Worm (Caenorhabditis elegans): ENCODE data around the gene sorf-2.
A peak's percentile ranks its signal among the peaks of the same experiment; 100 is the strongest.

The sorf-2 gene

ce11 chrIII:5308278-5308677 is 18.1 kb upstream of the sorf-2 start, which contains the start of gene mog-3 (continued):
- peak; percentile 20 for TF ChIP-seq ceh-28 (tag; optimal IDR thresholded peaks at IDR 0.05)
- TF ChIP-seq zag-1 (tag; optimal IDR thresholded peaks at IDR 0.05): no peak
- peak; percentile 91 for TF ChIP-seq dpl-1 (GFP tag; optimal IDR thresholded peaks at IDR 0.05)
- peak; percentile 65 for TF ChIP-seq ama-1 (optimal IDR thresholded peaks at IDR 0.05)
- peak; percentile 62; the same call in 1 of the 2 replicates for TF ChIP-seq ZK337.2 (GFP tag; IDR thresholded peaks at IDR 0.05)
- peak in 1 of 2 experiments; percentile 74 for TF ChIP-seq lsy-2 (tag; optimal IDR thresholded peaks at IDR 0.05)
- TF ChIP-seq mes-2 (tag; optimal IDR thresholded peaks at IDR 0.05; ENCODE audit: poor library complexity, severe bottlenecking): peak; percentile 98
- no peak for TF ChIP-seq spr-1 (tag; optimal IDR thresholded peaks at IDR 0.05)
- no peak for TF ChIP-seq lir-3 (tag; optimal IDR thresholded peaks at IDR 0.05)
- no peak for TF ChIP-seq R02D3.7 (tag; optimal IDR thresholded peaks at IDR 0.05)
- no peak for TF ChIP-seq tag-97 (GFP tag; IDR thresholded peaks at IDR 0.05)
- TF ChIP-seq ctbp-1 (GFP tag; IDR thresholded peaks at IDR 0.05): no peak
- no peak for TF ChIP-seq pqm-1 (tag; optimal IDR thresholded peaks at IDR 0.05)
- TF ChIP-seq ztf-7 (tag; optimal IDR thresholded peaks at IDR 0.05): no peak
- TF ChIP-seq lin-1 (GFP tag; IDR thresholded peaks at IDR 0.05): no peak

ce11 chrIII:5310403-5310802 is 16.0 kb upstream of the sorf-2 start:
- TF ChIP-seq ceh-28 (tag; optimal IDR thresholded peaks at IDR 0.05): no peak
- peak; percentile 57 for TF ChIP-seq set-16 (GFP tag; IDR thresholded peaks at IDR 0.05)
- 0 out of 2 replicates have a peak, but pooled peaks have one; percentile 17 for TF ChIP-seq pha-4 (GFP tag; IDR thresholded peaks at IDR 0.05)
- TF ChIP-seq pha-4 (tag; optimal IDR thresholded peaks at IDR 0.05): no peak
- TF ChIP-seq nhr-25 (tag; optimal IDR thresholded peaks at IDR 0.05; ENCODE audit: borderline replicate concordance, insufficient read depth): no peak
- TF ChIP-seq daf-12 (tag; optimal IDR thresholded peaks at IDR 0.05): no peak
- TF ChIP-seq dpl-1 (GFP tag; optimal IDR thresholded peaks at IDR 0.05): no peak
- TF ChIP-seq zip-11 (GFP tag; IDR thresholded peaks at IDR 0.05): no peak
- TF ChIP-seq Y5F2A.4 (GFP tag; optimal IDR thresholded peaks at IDR 0.05): no peak
- TF ChIP-seq gei-8 (GFP tag; optimal IDR thresholded peaks at IDR 0.05): no peak

ce11 chrIII:5310940-5311339 is 15.5 kb upstream of the sorf-2 start, which contains the start of gene pqe-1:
Gene pqe-1, plus strand, starts transcription at chrIII:5311240.
- TF ChIP-seq nhr-28 (tag; optimal IDR thresholded peaks at IDR 0.05) (no peak), dve-1 (tag; optimal IDR thresholded peaks at IDR 0.05; ENCODE audit: insufficient read depth) (no peak), arid-1 (GFP tag; conservative IDR thresholded peaks at IDR 0.05) (0 out of 2 replicates have a peak, but pooled peaks have one; percentile 12)

- peak; percentile 46 for TF ChIP-seq hlh-30 (tag; optimal IDR thresholded peaks at IDR 0.05; ENCODE audit: insufficient read depth)
- TF ChIP-seq daf-16 (GFP tag; optimal IDR thresholded peaks at IDR 0.05): no peak
- peak; percentile 43 for TF ChIP-seq daf-16 (tag; optimal IDR thresholded peaks at IDR 0.05)
- TF ChIP-seq F44E2.7 (GFP tag; IDR thresholded peaks at IDR 0.05): no peak
- TF ChIP-seq dve-1 (tag; optimal IDR thresholded peaks at IDR 0.05; ENCODE audit: insufficient read depth): peak; percentile 42
These were observed 7.8 kb upstream of the sorf-2 start for ce11 chrIII:5318610-5319009.

ce11 chrIII:5321661-5322060 is 4.8 kb upstream of the sorf-2 start, which contains the start of gene F52C9.3:
Gene F52C9.3, plus strand, starts transcription at chrIII:5321885.
- TF ChIP-seq hmg-1.1 (GFP tag; IDR thresholded peaks at IDR 0.05) (no peak), hlh-11 (tag; optimal IDR thresholded peaks at IDR 0.05) (no peak), ama-1 (optimal IDR thresholded peaks at IDR 0.05) (peak; percentile 82), T26A8.4 (GFP tag; IDR thresholded peaks at IDR 0.05) (0 out of 2 replicates have a peak, but pooled peaks have one; percentile 39), aha-1 (tag) (peak; percentile 80), mes-2 (tag; optimal IDR thresholded peaks at IDR 0.05; ENCODE audit: poor library complexity, severe bottlenecking) (peak; percentile 1), unc-62 (GFP tag; optimal IDR thresholded peaks at IDR 0.05 in 1 of 2) (peak in 1 of 2 experiments; percentile 42), unc-62 (tag; optimal IDR thresholded peaks at IDR 0.05) (no peak), set-16 (GFP tag; IDR thresholded peaks at IDR 0.05) (no peak), daf-16 (GFP tag; optimal IDR thresholded peaks at IDR 0.05) (no peak), daf-16 (tag; optimal IDR thresholded peaks at IDR 0.05) (peak; percentile 23), lin-29 (GFP tag; IDR thresholded peaks at IDR 0.05) (no peak)
